Fruit fly (Drosophila melanogaster): ENCODE measurements around the gene CG12301.

The CG12301 gene

DNA sequence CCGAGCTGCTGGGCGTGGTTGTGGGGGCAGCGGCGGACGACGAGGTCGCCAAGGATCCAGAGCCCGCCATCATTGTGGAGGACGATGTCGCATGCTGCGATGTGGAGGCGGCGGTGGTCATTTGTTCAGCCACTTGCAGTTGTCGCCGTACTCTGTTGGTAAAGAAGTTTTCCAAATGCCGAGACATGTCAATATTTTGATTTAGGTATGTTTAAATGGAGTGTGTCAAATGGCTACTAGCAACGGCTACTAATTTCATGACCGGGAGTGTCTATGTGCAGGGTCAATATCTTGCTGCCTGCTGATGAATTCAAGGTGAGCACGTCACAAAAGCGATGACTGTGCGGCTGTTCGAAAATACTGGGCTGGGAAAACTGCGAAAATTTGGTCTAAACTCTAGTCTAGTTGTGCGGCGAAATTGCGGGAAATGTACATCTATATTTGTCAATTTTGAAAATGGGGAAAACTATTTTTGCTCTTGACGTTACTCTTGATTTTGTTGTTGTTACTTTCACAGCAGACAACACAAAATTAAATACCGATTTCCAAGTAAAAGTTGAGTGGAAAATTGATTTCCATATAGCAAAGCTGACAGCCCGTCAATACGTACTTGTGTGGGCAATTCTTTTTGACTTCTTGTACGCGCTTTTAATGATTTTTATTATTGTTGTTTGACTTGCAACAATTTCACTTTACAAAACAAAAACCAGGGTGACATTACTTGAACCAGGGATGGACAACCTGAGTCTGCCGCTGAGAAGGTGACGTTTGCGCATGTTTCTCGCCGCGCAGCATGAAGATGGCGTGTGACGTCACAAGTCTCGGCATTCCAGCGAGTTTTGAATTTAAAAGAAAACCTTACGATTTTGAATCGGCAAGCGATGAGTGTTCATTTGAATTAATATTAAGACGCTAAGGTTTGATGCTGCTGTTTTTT lies 7.1 kb downstream of the CG12301 start, which contains the start of gene CG7656 (continued):
- TF ChIP-seq Sox102F (GFP tag; optimal IDR thresholded peaks at IDR 0.05), result no peak
- peak; percentile 43 for TF ChIP-seq net (GFP tag; optimal IDR thresholded peaks at IDR 0.05)
- TF ChIP-seq Sox14 (GFP tag; optimal IDR thresholded peaks at IDR 0.05), result peak; percentile 79
- TF ChIP-seq CG6854 (GFP tag; optimal IDR thresholded peaks at IDR 0.05), result peak; percentile 12
- no peak for TF ChIP-seq dac (GFP tag; optimal IDR thresholded peaks at IDR 0.05)
- TF ChIP-seq svp (GFP tag), result peak; percentile 91
- peak; percentile 30 for TF ChIP-seq topi (GFP tag; optimal IDR thresholded peaks at IDR 0.05)
- TF ChIP-seq Gug (GFP tag; IDR thresholded peaks at IDR 0.05), result no peak
- peak; percentile 14 for TF ChIP-seq CG11902 (GFP tag; optimal IDR thresholded peaks at IDR 0.05)
- TF ChIP-seq CG3919 (GFP tag; optimal IDR thresholded peaks at IDR 0.05), result peak; percentile 78
- no peak for TF ChIP-seq CG16779 (tag; optimal IDR thresholded peaks at IDR 0.05)
- no peak for TF ChIP-seq CG6276 (GFP tag; optimal IDR thresholded peaks at IDR 0.05)
- TF ChIP-seq CG8319 (GFP tag; optimal IDR thresholded peaks at IDR 0.05), result peak; percentile 27
- peak; percentile 48 for TF ChIP-seq CG15336 (GFP tag; IDR thresholded peaks at IDR 0.05)
- no peak for TF ChIP-seq CG6808 (GFP tag; optimal IDR thresholded peaks at IDR 0.05)
- peak; percentile 75 for TF ChIP-seq Hr39 (GFP tag; optimal IDR thresholded peaks at IDR 0.05)
- no peak for TF ChIP-seq CG9139 (GFP tag; optimal IDR thresholded peaks at IDR 0.05)
- TF ChIP-seq OdsH (GFP tag; optimal IDR thresholded peaks at IDR 0.05), result peak; percentile 65
- TF ChIP-seq vri (GFP tag; optimal IDR thresholded peaks at IDR 0.05), result no peak
- TF ChIP-seq cyc (GFP tag; optimal IDR thresholded peaks at IDR 0.05), result peak; percentile 77
- no peak for TF ChIP-seq CG1621 (tag; optimal IDR thresholded peaks at IDR 0.05)
- TF ChIP-seq spab (GFP tag; optimal IDR thresholded peaks at IDR 0.05), result no peak
- TF ChIP-seq esn (GFP tag; optimal IDR thresholded peaks at IDR 0.05), result peak; percentile 68
- TF ChIP-seq Met (GFP tag; optimal IDR thresholded peaks at IDR 0.05), result peak; percentile 65
- peak; percentile 84 for TF ChIP-seq dsx (GFP tag; optimal IDR thresholded peaks at IDR 0.05; ENCODE audit: poor library complexity, severe bottlenecking)
- TF ChIP-seq Eip75B (GFP tag; optimal IDR thresholded peaks at IDR 0.05), result peak; percentile 49
- no peak for TF ChIP-seq CG34406 (GFP tag; optimal IDR thresholded peaks at IDR 0.05)
- no peak for TF ChIP-seq CG11762 (GFP tag; optimal IDR thresholded peaks at IDR 0.05; ENCODE audit: insufficient read depth)
- no peak for TF ChIP-seq fd85E (GFP tag; optimal IDR thresholded peaks at IDR 0.05)
- peak; percentile 69 for TF ChIP-seq acj6 (GFP tag; optimal IDR thresholded peaks at IDR 0.05)
- 0 out of 3 replicates have a peak, but pooled peaks have one; percentile 35 for TF ChIP-seq CG8119 (GFP tag; IDR thresholded peaks at IDR 0.05)
- TF ChIP-seq salr (GFP tag; optimal IDR thresholded peaks at IDR 0.05), result no peak
- peak; percentile 68 for TF ChIP-seq Smox (GFP tag; optimal IDR thresholded peaks at IDR 0.05)
- peak; percentile 64 for TF ChIP-seq eg (GFP tag; IDR thresholded peaks at IDR 0.05)
- peak; percentile 46 for TF ChIP-seq CG10631 (GFP tag; optimal IDR thresholded peaks at IDR 0.05)
- TF ChIP-seq CG32006 (GFP tag; optimal IDR thresholded peaks at IDR 0.05), result peak; percentile 27

DNA sequence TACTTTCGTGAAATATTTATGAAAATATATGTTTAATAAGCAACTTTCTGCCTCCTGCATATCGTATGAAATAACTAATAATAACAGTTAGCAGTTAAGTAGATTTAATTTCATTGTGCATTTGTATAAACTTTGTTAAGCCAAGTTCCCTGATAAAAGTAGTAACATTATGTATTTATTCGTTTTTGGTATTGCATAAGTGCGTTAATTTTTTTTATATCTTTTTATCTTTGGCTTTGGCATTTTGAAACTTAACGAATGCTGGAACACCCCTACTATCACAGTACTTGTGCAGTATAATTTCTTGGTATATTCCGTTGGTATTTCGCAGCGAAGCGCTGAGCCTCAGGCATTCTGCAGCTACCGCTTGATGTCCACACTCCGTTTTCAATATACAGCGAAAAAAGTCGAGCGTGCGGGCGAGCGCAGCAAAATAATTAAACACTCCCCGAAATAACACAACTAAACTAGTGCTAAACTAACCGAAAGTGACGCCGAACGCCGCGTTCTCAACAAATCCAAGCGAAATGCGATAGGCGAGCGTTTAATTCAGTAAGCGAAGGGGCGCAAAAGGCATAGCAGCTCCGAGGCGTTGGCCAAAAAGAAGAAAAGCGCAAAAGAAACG lies 8.0 kb downstream of the CG12301 start, which contains the start of gene RhoGAP71E:
TSS of gene RhoGAP71E (plus strand) at position 347 of the 625 bp plus-strand sequence.
- TF ChIP-seq lz (GFP tag; optimal IDR thresholded peaks at IDR 0.05), result peak; percentile 15
- peak; percentile 8 for TF ChIP-seq CG1621 (tag; optimal IDR thresholded peaks at IDR 0.05)
- TF ChIP-seq salr (GFP tag; optimal IDR thresholded peaks at IDR 0.05), result peak in 1 of 2 experiments; percentile 13
- no peak for TF ChIP-seq Eip93F (GFP tag; optimal IDR thresholded peaks at IDR 0.05)
- peak; percentile 55; the same call in 2 of the 3 replicates for TF ChIP-seq eg (GFP tag; IDR thresholded peaks at IDR 0.05)
- peak; percentile 78; the same call in 2 of the 3 replicates for TF ChIP-seq CG6163 (GFP tag; IDR thresholded peaks at IDR 0.05)
- no peak for TF ChIP-seq fkh (GFP tag; optimal IDR thresholded peaks at IDR 0.05)
- TF ChIP-seq CG3032 (tag; optimal IDR thresholded peaks at IDR 0.05), result peak; percentile 50
- TF ChIP-seq fd85E (GFP tag; optimal IDR thresholded peaks at IDR 0.05), result peak; percentile 17
- peak; percentile 63 for TF ChIP-seq CG15336 (GFP tag; IDR thresholded peaks at IDR 0.05)
- no peak for TF ChIP-seq CG6792 (GFP tag; optimal IDR thresholded peaks at IDR 0.05)
- peak; percentile 19 for TF ChIP-seq esn (GFP tag; optimal IDR thresholded peaks at IDR 0.05)
- no peak for TF ChIP-seq Blimp-1 (GFP tag; optimal IDR thresholded peaks at IDR 0.05)
- peak; percentile 9 for TF ChIP-seq CG6808 (GFP tag; optimal IDR thresholded peaks at IDR 0.05)
- TF ChIP-seq Ets21C (GFP tag; optimal IDR thresholded peaks at IDR 0.05), result no peak
- peak; percentile 23 for TF ChIP-seq CG10669 (GFP tag; optimal IDR thresholded peaks at IDR 0.05)
- TF ChIP-seq CG9139 (GFP tag; optimal IDR thresholded peaks at IDR 0.05), result no peak
- TF ChIP-seq Gug (GFP tag; IDR thresholded peaks at IDR 0.05), result peak; percentile 46
- TF ChIP-seq Ets96B (tag; optimal IDR thresholded peaks at IDR 0.05), result peak; percentile 16
- peak; percentile 3 for TF ChIP-seq CG32006 (GFP tag; optimal IDR thresholded peaks at IDR 0.05)
- TF ChIP-seq CG8632 (GFP tag; optimal IDR thresholded peaks at IDR 0.05), result no peak
- peak; percentile 75 for TF ChIP-seq CG8119 (GFP tag; IDR thresholded peaks at IDR 0.05)

Measured in whole organism, prepupa.